Fruit fly (Drosophila melanogaster) whole organism, embryonic: ENCODE results near the gene SLC5A11.

ENCODE experiments used
- Abd-B ChIP-seq: fragments of 200-800 bp; sonication (Bioruptor generic); optimal IDR thresholded peaks from 2 replicates; lab custom pipeline; 2018; ENCODE audit warnings: missing biosample characterization, mild to moderate bottlenecking, missing genetic modification characterization, moderate library complexity
- Adf1 ChIP-seq: fragments of 200-800 bp; sonication (Bioruptor generic); IDR thresholded peaks from 2 replicates; pipeline ENCODE4 v1.3.6; 2022; ENCODE audit warnings: missing biosample characterization, missing genetic modification characterization
- Aef1 ChIP-seq: fragments of 200-800 bp; sonication (Bioruptor generic); IDR thresholded peaks from 3 replicates; pipeline ENCODE4 v1.3.6; 2022; ENCODE audit warnings: missing biosample characterization, missing genetic modification characterization
- Atf-2 ChIP-seq: fragments of 200-800 bp; sonication (Bioruptor generic); optimal IDR thresholded peaks from 2 replicates; lab custom pipeline; 2016; ENCODE audit warnings: missing biosample characterization, missing genetic modification characterization
- B-H2 ChIP-seq: fragments of 200-800 bp; sonication (Bioruptor generic); optimal IDR thresholded peaks from 2 replicates; lab custom pipeline; 2018; ENCODE audit warnings: missing biosample characterization, mild to moderate bottlenecking, missing genetic modification characterization
- Bdp1 ChIP-seq: fragments of 200-800 bp; sonication (Bioruptor generic); optimal IDR thresholded peaks from 3 replicates; lab custom pipeline; 2016; ENCODE audit warnings: missing biosample characterization, missing genetic modification characterization
- CG10267 ChIP-seq: fragments of 200-800 bp; sonication (Bioruptor generic); optimal IDR thresholded peaks from 2 replicates; lab custom pipeline; 2018; ENCODE audit warnings: missing biosample characterization, mild to moderate bottlenecking, missing genetic modification characterization, moderate library complexity
- CG10366 ChIP-seq: fragments of 200-800 bp; sonication (Bioruptor generic); IDR thresholded peaks from 2 replicates; pipeline ENCODE4 v1.3.6; 2022; ENCODE audit warnings: missing biosample characterization, missing genetic modification characterization
- CG10654 ChIP-seq: fragments of 200-800 bp; sonication (Bioruptor generic); optimal IDR thresholded peaks from 2 replicates; lab custom pipeline; 2016; ENCODE audit warnings: missing biosample characterization, missing genetic modification characterization
- CG10959 ChIP-seq: fragments of 200-800 bp; sonication (Bioruptor generic); IDR thresholded peaks from 2 replicates; pipeline ENCODE4 v1.3.6; 2022; ENCODE audit warnings: missing biosample characterization, missing genetic modification characterization
- CG10979 ChIP-seq: fragments of 200-800 bp; sonication (Bioruptor generic); optimal IDR thresholded peaks from 2 replicates; lab custom pipeline; 2018; ENCODE audit warnings: missing biosample characterization, mild to moderate bottlenecking, missing genetic modification characterization, moderate library complexity
- CG11085 ChIP-seq: fragments of 200-800 bp; sonication (Bioruptor generic); IDR thresholded peaks from 2 replicates; pipeline ENCODE4 v1.3.6; 2022; ENCODE audit warnings: missing biosample characterization, missing genetic modification characterization
- CG11504 ChIP-seq: fragments of 200-800 bp; sonication (Bioruptor generic); optimal IDR thresholded peaks from 3 replicates; lab custom pipeline; 2019; ENCODE audit warnings: missing biosample characterization, mild to moderate bottlenecking, missing genetic modification characterization, moderate library complexity
- CG12299 ChIP-seq: fragments of 200-800 bp; sonication (Bioruptor generic); optimal IDR thresholded peaks from 2 replicates; lab custom pipeline; 2018; ENCODE audit warnings: missing biosample characterization, mild to moderate bottlenecking, missing genetic modification characterization
- CG1233 ChIP-seq: fragments of 200-800 bp; sonication (Bioruptor generic); optimal IDR thresholded peaks from 4 replicates; lab custom pipeline; 2018; ENCODE audit warnings: missing biosample characterization, mild to moderate bottlenecking, missing genetic modification characterization
- CG12391 ChIP-seq: fragments of 200-800 bp; sonication (Bioruptor generic); optimal IDR thresholded peaks from 3 replicates; lab custom pipeline; 2018; ENCODE audit warnings: missing biosample characterization, mild to moderate bottlenecking, missing genetic modification characterization, moderate library complexity
- CG13775 ChIP-seq: fragments of 200-800 bp; sonication (Bioruptor generic); optimal IDR thresholded peaks from 3 replicates; lab custom pipeline; 2017; ENCODE audit warnings: missing biosample characterization, mild to moderate bottlenecking, missing genetic modification characterization
- CG15073 ChIP-seq: fragments of 200-800 bp; sonication (Bioruptor generic); optimal IDR thresholded peaks from 2 replicates; lab custom pipeline; 2016; ENCODE audit warnings: missing biosample characterization, missing genetic modification characterization
- CG18011 ChIP-seq: fragments of 200-800 bp; sonication (Bioruptor generic); optimal IDR thresholded peaks from 2 replicates; lab custom pipeline; 2017; ENCODE audit warnings: missing biosample characterization, missing genetic modification characterization, mild to moderate bottlenecking, moderate library complexity, missing genotype
- CG18599 ChIP-seq: fragments of 200-800 bp; sonication (Bioruptor generic); optimal IDR thresholded peaks from 3 replicates; lab custom pipeline; 2017; ENCODE audit warnings: missing biosample characterization, missing genetic modification characterization, mild to moderate bottlenecking, moderate library complexity, missing genetic modification reagents
- CG2678 ChIP-seq: fragments of 200-800 bp; sonication (Bioruptor generic); optimal IDR thresholded peaks from 3 replicates; lab custom pipeline; 2019; ENCODE audit warnings: missing biosample characterization, mild to moderate bottlenecking, missing genetic modification characterization, moderate library complexity
- CG34376 ChIP-seq: fragments of 200-800 bp; sonication (Bioruptor generic); optimal IDR thresholded peaks from 2 replicates; lab custom pipeline; 2018; ENCODE audit warnings: missing biosample characterization, mild to moderate bottlenecking, missing genetic modification characterization
- CG5245 ChIP-seq: fragments of 200-800 bp; sonication (Bioruptor generic); optimal IDR thresholded peaks from 3 replicates; lab custom pipeline; 2016; ENCODE audit warnings: missing biosample characterization, missing genetic modification characterization
- CG6175 ChIP-seq: fragments of 200-800 bp; sonication (Bioruptor generic); IDR thresholded peaks from 3 replicates; pipeline ENCODE4 v1.3.6; 2022; ENCODE audit warnings: missing biosample characterization, missing genetic modification characterization
- Dbx ChIP-seq: fragments of 200-800 bp; sonication (Bioruptor generic); IDR thresholded peaks from 3 replicates; pipeline ENCODE4 v1.3.6; 2022; ENCODE audit warnings: missing biosample characterization, missing genetic modification characterization
- H15 ChIP-seq: fragments of 200-800 bp; sonication (Bioruptor generic); IDR thresholded peaks from 3 replicates; pipeline ENCODE4 v1.3.6; 2022; ENCODE audit warnings: missing biosample characterization, missing genetic modification characterization
- HLH4C ChIP-seq: fragments of 200-800 bp; sonication (Bioruptor generic); IDR thresholded peaks from 3 replicates; pipeline ENCODE4 v1.3.6; 2022; ENCODE audit warnings: missing biosample characterization, missing genetic modification characterization; ENCODE audit not compliant: partially characterized antibody
- Hmr ChIP-seq: fragments of 200-800 bp; sonication (Bioruptor generic); optimal IDR thresholded peaks from 3 replicates; lab custom pipeline; 2017; ENCODE audit warnings: mild to moderate bottlenecking, missing biosample characterization, missing genetic modification reagents, missing genetic modification characterization
- Jarid2 ChIP-seq: fragments of 200-800 bp; sonication (Bioruptor generic); optimal IDR thresholded peaks from 3 replicates; lab custom pipeline; 2017; ENCODE audit warnings: mild to moderate bottlenecking, missing biosample characterization, missing genetic modification reagents, missing genetic modification characterization
- Med ChIP-seq: fragments of 200-800 bp; sonication (Bioruptor generic); peaks from one replicate; lab custom pipeline; 2016; ENCODE audit warnings: missing biosample characterization, missing genetic modification characterization, mild to moderate bottlenecking, inconsistent platforms, moderate library complexity
- NfI ChIP-seq: fragments of 200-800 bp; sonication (Bioruptor generic); optimal IDR thresholded peaks from 3 replicates; lab custom pipeline; 2018; ENCODE audit warnings: missing biosample characterization, mild to moderate bottlenecking, missing genetic modification characterization, moderate library complexity
- Ravus ChIP-seq: fragments of 200-800 bp; sonication (Bioruptor generic); IDR thresholded peaks from 2 replicates; pipeline ENCODE4 v1.3.6; 2022; ENCODE audit warnings: missing biosample characterization, missing genetic modification characterization
- Rx ChIP-seq: fragments of 200-800 bp; sonication (Bioruptor generic); IDR thresholded peaks from 2 replicates; pipeline ENCODE4 v1.3.6; 2022; ENCODE audit warnings: missing biosample characterization, missing genetic modification characterization
- Six4 ChIP-seq: fragments of 200-800 bp; sonication (Bioruptor generic); optimal IDR thresholded peaks from 2 replicates; lab custom pipeline; 2016; ENCODE audit warnings: missing biosample characterization, missing genetic modification characterization
- TFAM ChIP-seq: fragments of 200-800 bp; sonication (Bioruptor generic); optimal IDR thresholded peaks from 2 replicates; lab custom pipeline; 2017; ENCODE audit warnings: missing biosample characterization, missing genetic modification characterization, inconsistent platforms
- bcd ChIP-seq: fragments of 200-800 bp; sonication (Bioruptor generic); optimal IDR thresholded peaks from 2 replicates; lab custom pipeline; 2017; ENCODE audit warnings: missing biosample characterization, mild to moderate bottlenecking, missing genetic modification characterization
- corto ChIP-seq: fragments of 200-800 bp; sonication (Bioruptor generic); optimal IDR thresholded peaks from 2 replicates; lab custom pipeline; 2016; ENCODE audit warnings: missing biosample characterization, mild to moderate bottlenecking, missing genetic modification characterization, moderate library complexity
- croc ChIP-seq: fragments of 200-800 bp; sonication (Bioruptor generic); conservative IDR thresholded peaks from 3 replicates; pipeline ENCODE4 v1.3.6; 2022; ENCODE audit warnings: missing biosample characterization, missing genetic modification characterization
- cwo ChIP-seq: fragments of 200-800 bp; sonication (Bioruptor generic); optimal IDR thresholded peaks from 3 replicates; lab custom pipeline; 2017; ENCODE audit warnings: missing biosample characterization, missing genetic modification characterization, mild to moderate bottlenecking, moderate library complexity, missing genetic modification reagents
- emc ChIP-seq: fragments of 200-800 bp; sonication (Bioruptor generic); optimal IDR thresholded peaks from 2 replicates; lab custom pipeline; 2016; ENCODE audit warnings: missing biosample characterization, missing genetic modification characterization
- exex ChIP-seq: fragments of 200-800 bp; sonication (Bioruptor generic); optimal IDR thresholded peaks from 4 replicates; lab custom pipeline; 2018; ENCODE audit warnings: missing biosample characterization, mild to moderate bottlenecking, missing genetic modification characterization, moderate library complexity
- inv ChIP-seq: fragments of 200-800 bp; sonication (Bioruptor generic); IDR thresholded peaks from 2 replicates; pipeline ENCODE4 v1.3.6; 2022; ENCODE audit warnings: missing biosample characterization, missing genetic modification characterization; ENCODE audit not compliant: partially characterized antibody
- kni ChIP-seq: fragments of 200-800 bp; sonication (Bioruptor generic); optimal IDR thresholded peaks from 3 replicates; lab custom pipeline; 2017; ENCODE audit warnings: mild to moderate bottlenecking, missing biosample characterization, missing genetic modification reagents, missing genetic modification characterization
- odd ChIP-seq: fragments of 200-800 bp; sonication (Bioruptor generic); optimal IDR thresholded peaks from 2 replicates; lab custom pipeline; 2017; ENCODE audit warnings: missing biosample characterization, mild to moderate bottlenecking, missing genetic modification characterization
- phol ChIP-seq: fragments of 200-800 bp; sonication (Bioruptor generic); optimal IDR thresholded peaks from 3 replicates; lab custom pipeline; 2018; ENCODE audit warnings: missing biosample characterization, mild to moderate bottlenecking, missing genetic modification characterization, moderate library complexity
- slou ChIP-seq: fragments of 200-800 bp; sonication (Bioruptor generic); optimal IDR thresholded peaks from 3 replicates; lab custom pipeline; 2016; ENCODE audit warnings: missing biosample characterization, missing genetic modification characterization
- slp2 ChIP-seq: fragments of 200-800 bp; sonication (Bioruptor generic); optimal IDR thresholded peaks from 2 replicates; lab custom pipeline; 2016; ENCODE audit warnings: missing biosample characterization, missing genetic modification characterization
- ssp ChIP-seq: fragments of 200-800 bp; sonication (Bioruptor generic); IDR thresholded peaks from 2 replicates; pipeline ENCODE4 v1.3.6; 2022; ENCODE audit warnings: missing biosample characterization, missing genetic modification characterization
- tio ChIP-seq: fragments of 200-800 bp; sonication (Bioruptor generic); optimal IDR thresholded peaks from 2 replicates; lab custom pipeline; 2017; ENCODE audit warnings: missing biosample characterization, missing genetic modification characterization, inconsistent platforms
- tx ChIP-seq: fragments of 200-800 bp; sonication (Bioruptor generic); optimal IDR thresholded peaks from 2 replicates; lab custom pipeline; 2016; ENCODE audit warnings: missing biosample characterization, missing genetic modification characterization
- usp ChIP-seq: fragments of >200 bp; optimal IDR thresholded peaks from 2 replicates; lab custom pipeline; 2017; ENCODE audit warnings: missing biosample characterization, missing genetic modification characterization
- z ChIP-seq: fragments of 200-800 bp; sonication (Bioruptor generic); IDR thresholded peaks from 3 replicates; pipeline ENCODE4 v1.3.6; 2022; ENCODE audit warnings: missing biosample characterization, missing genetic modification characterization

Gene SLC5A11

DNA sequence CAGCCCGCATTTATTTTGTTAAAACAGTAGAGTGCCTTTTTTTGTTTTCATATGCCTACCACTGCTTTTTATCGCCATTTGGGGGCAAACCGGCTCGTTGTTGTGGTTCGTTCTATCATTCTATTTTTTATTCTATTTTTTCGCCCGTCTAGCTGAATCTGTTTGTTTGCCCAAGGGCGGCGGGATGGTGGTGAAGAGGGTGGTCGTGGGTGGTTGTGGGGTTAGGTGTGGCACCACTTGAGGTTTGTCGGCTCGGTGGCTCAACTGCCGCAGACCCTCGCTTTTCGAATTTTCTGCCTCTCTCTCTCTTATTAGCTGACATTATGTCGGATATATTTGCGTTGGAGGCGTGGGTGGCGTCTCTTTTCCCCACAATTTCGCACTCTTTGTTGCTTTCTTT, 33.4 kb downstream of the SLC5A11 start (continued):
- TF ChIP-seq Abd-B (GFP tag; lab: Kevin White, UChicago), result no peak
- TF ChIP-seq odd (GFP tag; lab: Kevin White, UChicago), result no peak
- no peak for TF ChIP-seq CG5245
- no peak for TF ChIP-seq CG12299 (tag; lab: Kevin White, UChicago)
- no peak for TF ChIP-seq kni (GFP tag; lab: Kevin White, UChicago)
- TF ChIP-seq CG11085 (GFP tag; lab: Robert Waterston, UW), result no peak
- no peak for TF ChIP-seq emc (GFP tag; lab: Kevin White, UChicago)
- no peak for TF ChIP-seq CG11504
- TF ChIP-seq inv (GFP tag; lab: Robert Waterston, UW), result no peak
- TF ChIP-seq CG6175 (GFP tag; lab: Robert Waterston, UW), result peak; percentile 93
- TF ChIP-seq tio (GFP tag; lab: Kevin White, UChicago), result no peak
- no peak for TF ChIP-seq CG18011
- no peak for TF ChIP-seq Jarid2 (GFP tag; lab: Kevin White, UChicago)
- peak; percentile 2 for TF ChIP-seq B-H2 (GFP tag; lab: Kevin White, UChicago)
- TF ChIP-seq corto (GFP tag; lab: Kevin White, UChicago), result no peak
- no peak for TF ChIP-seq CG10267 (tag; lab: Kevin White, UChicago)
- TF ChIP-seq slp2 (GFP tag; lab: Kevin White, UChicago), result no peak
- TF ChIP-seq exex (tag; lab: Kevin White, UChicago), result no peak
- TF ChIP-seq slou, result no peak
- TF ChIP-seq CG10654 (GFP tag; lab: Kevin White, UChicago), result no peak
- no peak for TF ChIP-seq phol (tag; lab: Kevin White, UChicago)
- no peak for TF ChIP-seq Aef1 (GFP tag; lab: Robert Waterston, UW)
- TF ChIP-seq CG18599, result no peak
- no peak for TF ChIP-seq CG2678 (tag; lab: Kevin White, UChicago)
- TF ChIP-seq Med (GFP tag; lab: Kevin White, UChicago), result peak; percentile 78
- TF ChIP-seq Hmr (GFP tag; lab: Kevin White, UChicago), result no peak
- no peak for TF ChIP-seq CG10959
- TF ChIP-seq CG10366 (GFP tag; lab: Robert Waterston, UW), result no peak
- TF ChIP-seq NfI (GFP tag; lab: Kevin White, UChicago), result no peak
- TF ChIP-seq bcd, result no peak
- TF ChIP-seq z (GFP tag; lab: Robert Waterston, UW), result no peak
- no peak for TF ChIP-seq H15
- no peak for TF ChIP-seq CG12391 (tag; lab: Kevin White, UChicago)
- no peak for TF ChIP-seq Six4 (GFP tag; lab: Kevin White, UChicago)
- no peak for TF ChIP-seq cwo
- TF ChIP-seq Adf1 (GFP tag; lab: Robert Waterston, UW), result peak; percentile 12; the same call in 1 of the 2 replicates
- TF ChIP-seq CG15073 (GFP tag; lab: Kevin White, UChicago), result no peak
- TF ChIP-seq Rx (GFP tag; lab: Robert Waterston, UW), result no peak
- no peak for TF ChIP-seq croc (GFP tag; lab: Robert Waterston, UW)
- TF ChIP-seq CG1233 (GFP tag; lab: Kevin White, UChicago), result no peak
- no peak for TF ChIP-seq tx
- no peak for TF ChIP-seq TFAM (GFP tag; lab: Kevin White, UChicago)
- TF ChIP-seq Bdp1 (GFP tag; lab: Kevin White, UChicago), result no peak
- TF ChIP-seq CG13775 (GFP tag; lab: Kevin White, UChicago), result no peak
- TF ChIP-seq ssp (GFP tag; lab: Robert Waterston, UW), result no peak
- 0 out of 3 replicates have a peak, but pooled peaks have one; percentile 29 for TF ChIP-seq Dbx (GFP tag; lab: Robert Waterston, UW)
- TF ChIP-seq HLH4C (GFP tag; lab: Robert Waterston, UW), result no peak
- TF ChIP-seq CG34376, result no peak
- no peak for TF ChIP-seq Atf-2 (GFP tag; lab: Kevin White, UChicago)
- TF ChIP-seq Ravus (GFP tag; lab: Robert Waterston, UW), result no peak
- TF ChIP-seq CG10979 (tag; lab: Kevin White, UChicago), result no peak
- no peak for TF ChIP-seq usp
